Worm (Caenorhabditis elegans): ENCODE data around the gene C35A5.11.
A peak's percentile ranks its signal among the peaks of the same experiment; 100 is the strongest.

The C35A5.11 gene

DNA sequence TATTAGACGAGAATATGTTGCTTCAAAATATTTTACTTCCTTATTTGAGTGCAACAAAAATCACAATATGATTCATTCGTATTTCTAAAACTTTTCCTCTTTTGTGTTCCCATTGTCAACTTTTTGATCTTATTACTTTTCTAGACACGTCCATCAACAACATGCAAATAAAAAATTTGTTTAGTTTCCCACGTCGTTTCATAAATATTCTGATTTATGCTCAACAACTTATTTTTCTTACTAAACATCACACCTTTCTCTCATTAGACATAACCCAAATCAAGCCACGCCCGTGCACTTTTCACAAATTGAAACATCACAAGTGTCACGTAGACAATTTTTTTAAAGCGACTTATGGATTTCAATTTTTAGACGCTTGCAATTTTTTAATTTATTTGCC lies 33.1 kb downstream of the C35A5.11 start:
- no peak for TF ChIP-seq ceh-40 (GFP tag; IDR thresholded peaks at IDR 0.05)
- no peak for TF ChIP-seq him-1 (tag; optimal IDR thresholded peaks at IDR 0.05)
- TF ChIP-seq sdz-38 (tag; optimal IDR thresholded peaks at IDR 0.05): no peak
- no peak for TF ChIP-seq dpl-1 (GFP tag; optimal IDR thresholded peaks at IDR 0.05)
- no peak for TF ChIP-seq ztf-25 (GFP tag; IDR thresholded peaks at IDR 0.05)
- TF ChIP-seq ZK185.1 (tag; optimal IDR thresholded peaks at IDR 0.05; ENCODE audit: poor library complexity, severe bottlenecking): no peak
- TF ChIP-seq K11D2.4 (GFP tag; IDR thresholded peaks at IDR 0.05): no peak
- no peak for TF ChIP-seq die-1 (tag; optimal IDR thresholded peaks at IDR 0.05)
- no peak for TF ChIP-seq F37B4.10 (GFP tag; IDR thresholded peaks at IDR 0.05)
- no peak for TF ChIP-seq ztf-22 (GFP tag; optimal IDR thresholded peaks at IDR 0.05)

DNA sequence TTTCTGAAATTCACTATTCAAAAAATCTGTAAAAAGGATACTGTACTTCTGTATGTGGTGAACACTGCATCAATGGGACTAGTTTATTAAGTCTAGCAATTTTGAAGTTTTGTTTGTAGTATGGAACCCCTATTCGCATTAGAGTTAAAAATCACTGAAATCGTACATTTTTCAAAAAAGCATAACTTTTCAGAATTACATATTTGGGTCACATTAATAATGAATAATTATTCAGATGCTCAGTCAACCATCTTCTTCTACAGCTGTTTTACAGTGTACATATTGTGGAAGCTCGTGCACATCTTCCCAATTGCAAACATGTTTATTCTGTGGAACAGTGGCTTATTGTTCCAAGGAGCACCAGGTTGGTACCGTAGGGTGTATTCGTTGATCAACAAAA lies 34.2 kb downstream of the C35A5.11 start:
- peak; percentile 44 for TF ChIP-seq ama-1 (optimal IDR thresholded peaks at IDR 0.05)
- no peak for TF ChIP-seq ama-1 (GFP tag; optimal IDR thresholded peaks at IDR 0.05)
- no peak for TF ChIP-seq athp-1 (tag; optimal IDR thresholded peaks at IDR 0.05)

DNA sequence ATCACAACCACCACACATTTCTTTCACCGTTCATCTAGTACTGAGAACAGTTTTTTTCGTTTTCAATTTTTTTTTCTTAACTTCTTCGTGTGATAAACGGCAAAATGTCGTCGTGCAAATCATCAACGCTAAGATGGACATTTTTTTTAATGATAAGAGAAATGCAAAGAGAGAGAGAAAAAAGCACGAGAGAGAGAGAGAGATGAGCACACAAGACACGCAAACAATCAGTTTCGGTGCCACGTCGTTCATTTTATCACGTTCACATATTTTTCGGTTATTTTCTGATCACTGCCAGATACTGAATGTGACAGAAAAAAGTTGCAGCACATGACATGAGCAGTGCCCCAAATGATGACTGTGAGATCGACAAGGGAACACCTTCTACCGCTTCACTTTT lies 34.7 kb downstream of the C35A5.11 start, which contains the start of gene egl-9:
Gene egl-9, plus strand, starts transcription at position 328 of the 400 bp plus-strand sequence.
- no peak for TF ChIP-seq snpc-1.3 (tag; optimal IDR thresholded peaks at IDR 0.05; ENCODE audit: insufficient read depth)
- no peak for TF ChIP-seq akir-1 (GFP tag; optimal IDR thresholded peaks at IDR 0.05)
- no peak for TF ChIP-seq F23B12.7 (tag; optimal IDR thresholded peaks at IDR 0.05; ENCODE audit: insufficient read depth)
- no peak for TF ChIP-seq lag-1 (GFP tag; IDR thresholded peaks at IDR 0.05)
- TF ChIP-seq tbx-9 (tag; optimal IDR thresholded peaks at IDR 0.05; ENCODE audit: borderline replicate concordance): no peak
- TF ChIP-seq nhr-80 (tag; optimal IDR thresholded peaks at IDR 0.05): peak; percentile 86
- TF ChIP-seq attf-6 (GFP tag; IDR thresholded peaks at IDR 0.05): no peak
- TF ChIP-seq chd-7 (tag; optimal IDR thresholded peaks at IDR 0.05): peak; percentile 60
- peak; percentile 32 for TF ChIP-seq tbp1 (GFP tag; optimal IDR thresholded peaks at IDR 0.05)
- TF ChIP-seq bed-1 (GFP tag; IDR thresholded peaks at IDR 0.05): no peak
- TF ChIP-seq somi-1 (GFP tag; optimal IDR thresholded peaks at IDR 0.05): peak; percentile 22
- no peak for TF ChIP-seq F49E8.2 (tag; optimal IDR thresholded peaks at IDR 0.05; ENCODE audit: insufficient read depth)
- TF ChIP-seq snpc-4 (GFP tag; optimal IDR thresholded peaks at IDR 0.05): no peak
- TF ChIP-seq snpc-4 (tag; optimal IDR thresholded peaks at IDR 0.05): no peak
- TF ChIP-seq ztf-22 (GFP tag; optimal IDR thresholded peaks at IDR 0.05): no peak
- TF ChIP-seq him-1 (tag; optimal IDR thresholded peaks at IDR 0.05): no peak
- peak; percentile 70 for TF ChIP-seq dox-1 (GFP tag; IDR thresholded peaks at IDR 0.05)
- TF ChIP-seq let-607 (tag; optimal IDR thresholded peaks at IDR 0.05): peak; percentile 15 to 57
- TF ChIP-seq sptf-2 (GFP tag; optimal IDR thresholded peaks at IDR 0.05): no peak
- TF ChIP-seq repo-1 (tag; optimal IDR thresholded peaks at IDR 0.05): no peak
- no peak for TF ChIP-seq B0019.2 (GFP tag; conservative IDR thresholded peaks at IDR 0.05)
- no peak for TF ChIP-seq ztf-25 (GFP tag; IDR thresholded peaks at IDR 0.05)
- TF ChIP-seq attf-3 (GFP tag; conservative IDR thresholded peaks at IDR 0.05): no peak
- TF ChIP-seq nfya-2 (GFP tag; IDR thresholded peaks at IDR 0.05): no peak
- no peak for TF ChIP-seq dpff-1 (tag; optimal IDR thresholded peaks at IDR 0.05)
- no peak for TF ChIP-seq T07F8.4 (tag; optimal IDR thresholded peaks at IDR 0.05)
- TF ChIP-seq let-526 (GFP tag; IDR thresholded peaks at IDR 0.05): no peak
- no peak for TF ChIP-seq madf-6 (GFP tag; IDR thresholded peaks at IDR 0.05)
- no peak for TF ChIP-seq C06A6.2 (GFP tag; conservative IDR thresholded peaks at IDR 0.05)
- no peak for TF ChIP-seq ceh-40 (GFP tag; IDR thresholded peaks at IDR 0.05)
- no peak for TF ChIP-seq rpc-1 (optimal IDR thresholded peaks at IDR 0.05)
- no peak for TF ChIP-seq rpc-1 (tag; optimal IDR thresholded peaks at IDR 0.05)
- TF ChIP-seq cebp-1 (GFP tag; IDR thresholded peaks at IDR 0.05): no peak
- peak; percentile 27 for TF ChIP-seq cebp-1 (tag; optimal IDR thresholded peaks at IDR 0.05)
- no peak for TF ChIP-seq hsf-1 (GFP tag; IDR thresholded peaks at IDR 0.05)
- no peak for TF ChIP-seq mxl-1 (tag; optimal IDR thresholded peaks at IDR 0.05)
- 0 out of 2 replicates have a peak, but pooled peaks have one; percentile 12 for TF ChIP-seq hmg-1.2 (GFP tag; IDR thresholded peaks at IDR 0.05)
- TF ChIP-seq atf-7 (tag; optimal IDR thresholded peaks at IDR 0.05): peak; percentile 39

Measured in whole organism, young adult.